Fruit fly (Drosophila melanogaster) whole organism, embryonic: ENCODE measurements around the gene CG7497.

Experiments used
- Abd-B ChIP-seq: fragments of 200-800 bp; sonication (Bioruptor generic); optimal IDR thresholded peaks from 2 replicates; lab custom pipeline; 2018; ENCODE audit warnings: missing biosample characterization, mild to moderate bottlenecking, missing genetic modification characterization, moderate library complexity
- Asciz ChIP-seq: fragments of 200-800 bp; sonication (Bioruptor generic); optimal IDR thresholded peaks from 2 replicates; lab custom pipeline; 2017; ENCODE audit warnings: missing biosample characterization, mild to moderate bottlenecking, missing genetic modification characterization, missing genetic modification reagents
- B-H1 ChIP-seq: fragments of 200-800 bp; sonication (Bioruptor generic); IDR thresholded peaks from 3 replicates; pipeline ENCODE4 v1.3.6; 2022; ENCODE audit warnings: missing biosample characterization, missing genetic modification characterization
- CG10543 ChIP-seq: fragments of 200-800 bp; sonication (Bioruptor generic); optimal IDR thresholded peaks from 3 replicates; lab custom pipeline; 2017; ENCODE audit warnings: missing biosample characterization, mild to moderate bottlenecking, missing genetic modification characterization, moderate library complexity
- CG12659 ChIP-seq: fragments of 200-800 bp; sonication (Bioruptor generic); optimal IDR thresholded peaks from 3 replicates; lab custom pipeline; 2017; ENCODE audit warnings: mild to moderate bottlenecking, missing biosample characterization, missing genetic modification reagents, missing genetic modification characterization
- CG12942 ChIP-seq: fragments of 200-800 bp; sonication (Bioruptor generic); optimal IDR thresholded peaks from 3 replicates; lab custom pipeline; 2016; ENCODE audit warnings: missing biosample characterization, missing genetic modification characterization
- CG14710 ChIP-seq: fragments of 200-800 bp; sonication (Bioruptor generic); optimal IDR thresholded peaks from 3 replicates; lab custom pipeline; 2019; ENCODE audit warnings: missing biosample characterization, mild to moderate bottlenecking, missing genetic modification characterization, moderate library complexity
- CG14965 ChIP-seq: fragments of 200-800 bp; sonication (Bioruptor generic); optimal IDR thresholded peaks from 2 replicates; lab custom pipeline; 2016; ENCODE audit warnings: missing biosample characterization, missing genetic modification characterization, borderline replicate concordance
- CG18599 ChIP-seq: fragments of 200-800 bp; sonication (Bioruptor generic); optimal IDR thresholded peaks from 3 replicates; lab custom pipeline; 2017; ENCODE audit warnings: missing biosample characterization, missing genetic modification characterization, mild to moderate bottlenecking, moderate library complexity, missing genetic modification reagents
- CG2120 ChIP-seq: fragments of 200-800 bp; sonication (Bioruptor generic); optimal IDR thresholded peaks from 3 replicates; lab custom pipeline; 2016; ENCODE audit warnings: missing biosample characterization, missing genetic modification characterization
- CG2199 ChIP-seq: fragments of 200-800 bp; sonication (Bioruptor generic); IDR thresholded peaks from 3 replicates; pipeline ENCODE4 v1.3.6; 2022; ENCODE audit warnings: missing biosample characterization, missing genetic modification characterization
- CG3163 ChIP-seq: fragments of 200-800 bp; sonication (Bioruptor generic); optimal IDR thresholded peaks from 3 replicates; lab custom pipeline; 2016; ENCODE audit warnings: missing biosample characterization, missing genetic modification characterization
- CG33557 ChIP-seq: fragments of 200-800 bp; sonication (Bioruptor generic); optimal IDR thresholded peaks from 2 replicates; lab custom pipeline; 2019; ENCODE audit warnings: missing biosample characterization, mild to moderate bottlenecking, missing genetic modification characterization, moderate library complexity
- CG43689 ChIP-seq: fragments of 200-800 bp; sonication (Bioruptor generic); IDR thresholded peaks from 2 replicates; pipeline ENCODE4 v1.3.6; 2022; ENCODE audit warnings: missing biosample characterization, missing genetic modification characterization
- CG4820 ChIP-seq: fragments of 200-800 bp; sonication (Bioruptor generic); optimal IDR thresholded peaks from 3 replicates; lab custom pipeline; 2016; ENCODE audit warnings: missing biosample characterization, missing genetic modification characterization
- CG6254 ChIP-seq: fragments of 200-800 bp; sonication (Bioruptor generic); optimal IDR thresholded peaks from 3 replicates; lab custom pipeline; 2017; ENCODE audit warnings: mild to moderate bottlenecking, missing biosample characterization, missing genetic modification reagents, missing genetic modification characterization
- CG6654 ChIP-seq: fragments of 200-800 bp; sonication (Bioruptor generic); optimal IDR thresholded peaks from 2 replicates; lab custom pipeline; 2017; ENCODE audit warnings: missing biosample characterization, mild to moderate bottlenecking, missing genetic modification characterization
- CG6689 ChIP-seq: fragments of 200-800 bp; sonication (Bioruptor generic); IDR thresholded peaks from 2 replicates; pipeline ENCODE4 v1.3.6; 2022; ENCODE audit warnings: missing biosample characterization, missing genetic modification characterization
- CG6791 ChIP-seq: fragments of 200-800 bp; sonication (Bioruptor generic); IDR thresholded peaks from 3 replicates; pipeline ENCODE4 v1.3.6; 2022; ENCODE audit warnings: missing biosample characterization, missing genetic modification characterization; ENCODE audit not compliant: partially characterized antibody
- CG7786 ChIP-seq: fragments of 200-800 bp; sonication (Bioruptor generic); optimal IDR thresholded peaks from 2 replicates; lab custom pipeline; 2016; ENCODE audit warnings: missing biosample characterization, missing genetic modification characterization
- CG7839 ChIP-seq: fragments of 200-800 bp; sonication (Bioruptor generic); optimal IDR thresholded peaks from 3 replicates; lab custom pipeline; 2018; ENCODE audit warnings: missing biosample characterization, mild to moderate bottlenecking, missing genetic modification characterization, moderate library complexity
- CG8281 ChIP-seq: fragments of 200-800 bp; sonication (Bioruptor generic); optimal IDR thresholded peaks from 2 replicates; lab custom pipeline; 2018; ENCODE audit warnings: missing biosample characterization, mild to moderate bottlenecking, missing genetic modification characterization, moderate library complexity
- CG8944 ChIP-seq: fragments of 200-800 bp; sonication (Bioruptor generic); optimal IDR thresholded peaks from 3 replicates; lab custom pipeline; 2016; ENCODE audit warnings: missing biosample characterization, missing genetic modification characterization
- CG9727 ChIP-seq: fragments of 200-800 bp; sonication (Bioruptor generic); optimal IDR thresholded peaks from 3 replicates; lab custom pipeline; 2017; ENCODE audit warnings: missing biosample characterization, mild to moderate bottlenecking, missing genetic modification characterization
- Chrac-16 ChIP-seq: fragments of 200-800 bp; sonication (Bioruptor generic); optimal IDR thresholded peaks from 3 replicates; lab custom pipeline; 2016; ENCODE audit warnings: missing biosample characterization, missing genetic modification characterization
- Dad ChIP-seq: fragments of 200-800 bp; sonication (Bioruptor generic); optimal IDR thresholded peaks from 3 replicates; lab custom pipeline; 2016; ENCODE audit warnings: missing biosample characterization, missing genetic modification characterization
- Drgx ChIP-seq: fragments of 200-800 bp; sonication (Bioruptor generic); IDR thresholded peaks from 2 replicates; pipeline ENCODE4 v1.3.6; 2022; ENCODE audit warnings: missing biosample characterization, missing genetic modification characterization
- Eip74EF ChIP-seq, 2 experiments: fragments of 200-800 bp in 1 of 2; fragments of >200 bp in 1 of 2; sonication (Bioruptor generic) in 1 of 2; optimal IDR thresholded peaks; 2 replicates each; lab custom pipeline; 2017 to 2019; ENCODE audit warnings: missing biosample characterization in 2 of 2, missing genetic modification characterization in 2 of 2, mild to moderate bottlenecking in 1 of 2, moderate library complexity in 1 of 2
- Gsc ChIP-seq: fragments of 200-800 bp; sonication (Bioruptor generic); IDR thresholded peaks from 2 replicates; pipeline ENCODE4 v1.3.6; 2022; ENCODE audit warnings: missing biosample characterization, missing genetic modification characterization
- HLH54F ChIP-seq: fragments of 200-800 bp; sonication (Bioruptor generic); optimal IDR thresholded peaks from 3 replicates; lab custom pipeline; 2016; ENCODE audit warnings: missing biosample characterization, missing genetic modification characterization
- Hand ChIP-seq: fragments of 200-800 bp; sonication (Bioruptor generic); optimal IDR thresholded peaks from 2 replicates; lab custom pipeline; 2017; ENCODE audit warnings: mild to moderate bottlenecking, missing biosample characterization, missing genetic modification reagents, missing genetic modification characterization
- Hey ChIP-seq: fragments of 200-800 bp; sonication (Bioruptor generic); optimal IDR thresholded peaks from 3 replicates; lab custom pipeline; 2018; ENCODE audit warnings: missing biosample characterization, mild to moderate bottlenecking, missing genetic modification characterization
- Hr78 ChIP-seq, 2 experiments: fragments of 200-800 bp in 1 of 2; fragments of >200 bp in 1 of 2; sonication (Bioruptor generic) in 1 of 2; optimal IDR thresholded peaks; 2 replicates each; lab custom pipeline; 2017 to 2019; ENCODE audit warnings: missing biosample characterization in 2 of 2, missing genetic modification characterization in 2 of 2, mild to moderate bottlenecking in 1 of 2, moderate library complexity in 1 of 2
- Med ChIP-seq: fragments of 200-800 bp; sonication (Bioruptor generic); peaks from one replicate; lab custom pipeline; 2016; ENCODE audit warnings: missing biosample characterization, missing genetic modification characterization, mild to moderate bottlenecking, inconsistent platforms, moderate library complexity
- Mes4 ChIP-seq: fragments of 200-800 bp; sonication (Bioruptor generic); optimal IDR thresholded peaks from 2 replicates; lab custom pipeline; 2016; ENCODE audit warnings: missing biosample characterization, missing genetic modification characterization
- Scr ChIP-seq: fragments of 200-800 bp; sonication (Bioruptor generic); IDR thresholded peaks from 2 replicates; pipeline ENCODE4 v1.3.6; 2022; ENCODE audit warnings: missing biosample characterization, missing genetic modification characterization; ENCODE audit not compliant: partially characterized antibody
- ase ChIP-seq: fragments of 200-800 bp; sonication (Bioruptor generic); IDR thresholded peaks from 3 replicates; pipeline ENCODE4 v1.3.6; 2022; ENCODE audit warnings: missing biosample characterization, missing genetic modification characterization
- cato ChIP-seq: fragments of 200-800 bp; sonication (Bioruptor generic); optimal IDR thresholded peaks from 2 replicates; lab custom pipeline; 2016; ENCODE audit warnings: missing biosample characterization, missing genetic modification characterization, borderline replicate concordance
- cg ChIP-seq: fragments of 200-800 bp; sonication (Bioruptor generic); optimal IDR thresholded peaks from 3 replicates; lab custom pipeline; 2019; ENCODE audit warnings: missing biosample characterization, mild to moderate bottlenecking, missing genetic modification characterization, moderate library complexity
- corto ChIP-seq: fragments of 200-800 bp; sonication (Bioruptor generic); optimal IDR thresholded peaks from 2 replicates; lab custom pipeline; 2016; ENCODE audit warnings: missing biosample characterization, mild to moderate bottlenecking, missing genetic modification characterization, moderate library complexity
- croc ChIP-seq: fragments of 200-800 bp; sonication (Bioruptor generic); conservative IDR thresholded peaks from 3 replicates; pipeline ENCODE4 v1.3.6; 2022; ENCODE audit warnings: missing biosample characterization, missing genetic modification characterization
- cwo ChIP-seq: fragments of 200-800 bp; sonication (Bioruptor generic); optimal IDR thresholded peaks from 3 replicates; lab custom pipeline; 2017; ENCODE audit warnings: missing biosample characterization, missing genetic modification characterization, mild to moderate bottlenecking, moderate library complexity, missing genetic modification reagents
- fd64A ChIP-seq: fragments of 200-800 bp; sonication (Bioruptor generic); optimal IDR thresholded peaks from 3 replicates; lab custom pipeline; 2018; ENCODE audit warnings: missing biosample characterization, mild to moderate bottlenecking, missing genetic modification characterization
- gem ChIP-seq: fragments of 200-800 bp; sonication (Bioruptor generic); optimal IDR thresholded peaks from 2 replicates; lab custom pipeline; 2019; ENCODE audit warnings: missing biosample characterization, mild to moderate bottlenecking, missing genetic modification characterization, moderate library complexity
- hth ChIP-seq: fragments of >200 bp; optimal IDR thresholded peaks from 2 replicates; lab custom pipeline; 2017; ENCODE audit warnings: inconsistent platforms
- jumu ChIP-seq: fragments of 200-800 bp; sonication (Bioruptor generic); optimal IDR thresholded peaks from 3 replicates; lab custom pipeline; 2016; ENCODE audit warnings: missing biosample characterization, missing genetic modification characterization
- peb ChIP-seq: fragments of 200-800 bp; sonication (Bioruptor generic); IDR thresholded peaks from 2 replicates; pipeline ENCODE4 v1.3.6; 2022; ENCODE audit warnings: missing biosample characterization, missing genetic modification characterization
- tin ChIP-seq: fragments of 200-800 bp; sonication (Bioruptor generic); optimal IDR thresholded peaks from 3 replicates; lab custom pipeline; 2016; ENCODE audit warnings: missing biosample characterization, missing genetic modification characterization
- ttk ChIP-seq: fragments of 200-800 bp; sonication (Bioruptor generic); IDR thresholded peaks from 2 replicates; pipeline ENCODE4 v2.1.2; 2022; ENCODE audit warnings: missing biosample characterization, missing genetic modification characterization
- tup ChIP-seq: fragments of 200-800 bp; sonication (Bioruptor generic); optimal IDR thresholded peaks from 2 replicates; lab custom pipeline; 2016; ENCODE audit warnings: missing biosample characterization, mild to moderate bottlenecking, missing genetic modification characterization, moderate library complexity
- wek ChIP-seq: fragments of 200-800 bp; sonication (Bioruptor generic); optimal IDR thresholded peaks from 3 replicates; lab custom pipeline; 2018; ENCODE audit warnings: missing biosample characterization, mild to moderate bottlenecking, missing genetic modification characterization, moderate library complexity

CG7497 gene

DNA sequence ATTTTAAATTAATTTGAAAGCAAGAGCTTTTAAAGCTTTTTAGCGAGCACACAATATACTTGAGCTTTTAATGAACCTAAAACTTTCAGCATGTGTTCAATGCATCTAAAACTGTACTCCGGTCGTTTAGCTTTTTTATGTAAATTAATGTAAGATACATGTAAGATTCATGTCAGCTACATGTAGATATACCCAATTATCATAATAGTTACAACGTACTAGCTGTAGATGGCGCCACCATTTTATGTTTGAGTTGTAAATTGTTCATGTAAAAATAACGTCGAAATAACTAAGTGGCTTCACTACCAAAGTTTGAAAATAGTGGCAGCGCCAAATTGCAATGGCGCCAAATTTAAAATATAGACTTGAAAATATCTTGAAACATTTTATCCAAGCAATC lies 36.4 kb upstream of the CG7497 start (continued):
- TF ChIP-seq CG14710 (peak; percentile 55), CG6654 (peak; percentile 99), hth (lab: Kevin White, UChicago) (no peak), Scr (GFP tag; lab: Robert Waterston, UW) (no peak), Dad (GFP tag; lab: Kevin White, UChicago) (peak; percentile 10), Asciz (GFP tag; lab: Kevin White, UChicago) (no peak), CG2199 (GFP tag; lab: Robert Waterston, UW) (no peak), cato (GFP tag; lab: Kevin White, UChicago) (no peak), Gsc (GFP tag; lab: Robert Waterston, UW) (no peak), Med (GFP tag; lab: Kevin White, UChicago) (peak; percentile 92), gem (tag; lab: Kevin White, UChicago) (peak; percentile 19), ttk (GFP tag; lab: Robert Waterston, UW) (no peak), CG7839 (no peak), corto (GFP tag; lab: Kevin White, UChicago) (no peak), Chrac-16 (no peak), CG6791 (peak; percentile 55), CG8944 (no peak), Hr78 (GFP tag; optimal IDR thresholded peaks at IDR 0.05; lab: Kevin White, UChicago) (no peak), Mes4 (GFP tag; lab: Kevin White, UChicago) (no peak), CG6254 (GFP tag; lab: Kevin White, UChicago) (no peak), Drgx (GFP tag; lab: Robert Waterston, UW) (no peak), CG3163 (no peak), CG2120 (GFP tag; lab: Kevin White, UChicago) (peak; percentile 50), CG12659 (GFP tag; lab: Kevin White, UChicago) (no peak), CG33557 (GFP tag; lab: Kevin White, UChicago) (no peak), CG10543 (GFP tag; lab: Kevin White, UChicago) (no peak), CG4820 (GFP tag; lab: Kevin White, UChicago) (no peak), CG12942 (GFP tag; lab: Kevin White, UChicago) (no peak), CG6689 (GFP tag; lab: Robert Waterston, UW) (no peak), Eip74EF (GFP tag; optimal IDR thresholded peaks at IDR 0.05; lab: Kevin White, UChicago) (peak in 1 of 2 experiments; percentile 30), CG9727 (GFP tag; lab: Kevin White, UChicago) (no peak), Hey (tag; lab: Kevin White, UChicago) (no peak), cwo (GFP tag; lab: Kevin White, UChicago) (no peak), CG18599 (GFP tag; lab: Kevin White, UChicago) (no peak), jumu (GFP tag; lab: Kevin White, UChicago) (no peak), croc (no peak), cg (GFP tag; lab: Kevin White, UChicago) (no peak), tup (no peak), Hand (no peak), CG43689 (GFP tag; lab: Robert Waterston, UW) (no peak), peb (GFP tag; lab: Robert Waterston, UW) (no peak), ase (GFP tag; lab: Robert Waterston, UW) (no peak), HLH54F (no peak), CG14965 (no peak), CG8281 (tag; lab: Kevin White, UChicago) (no peak), tin (no peak), Abd-B (GFP tag; lab: Kevin White, UChicago) (peak; percentile 10), B-H1 (GFP tag; lab: Robert Waterston, UW) (no peak), fd64A (no peak), CG7786 (GFP tag; lab: Kevin White, UChicago) (no peak), wek (no peak)
